Worm (Caenorhabditis elegans) whole organism, L1 larva: ENCODE data around the gene F43C11.6.

ENCODE experiments used
- aha-1 ChIP-seq: fragments of 150-350 bp; optimal IDR thresholded peaks from 2 replicates; lab custom pipeline; 2014; ENCODE audit warnings: missing biosample characterization, missing genetic modification characterization
- hlh-4 ChIP-seq: sonication (generic microtip); optimal IDR thresholded peaks from 2 replicates; lab custom pipeline; 2016; ENCODE audit warnings: mild to moderate bottlenecking, missing genetic modification characterization, missing compliant biosample characterization
- lin-13 ChIP-seq: fragments of 150-350 bp; optimal IDR thresholded peaks from 2 replicates; lab custom pipeline; 2014; ENCODE audit warnings: missing biosample characterization, missing genetic modification reagents, missing genetic modification characterization
- nhr-20 ChIP-seq: sonication (generic microtip); optimal IDR thresholded peaks from 2 replicates; lab custom pipeline; 2016; ENCODE audit warnings: mild to moderate bottlenecking, missing genetic modification characterization, missing compliant biosample characterization
- vab-15 ChIP-seq: sonication (generic microtip); optimal IDR thresholded peaks from 2 replicates; lab custom pipeline; 2017; ENCODE audit warnings: missing genotype, mild to moderate bottlenecking, missing genetic modification characterization, missing compliant biosample characterization
- zip-4 ChIP-seq: fragments of 200-800 bp; sonication (Bioruptor generic); optimal IDR thresholded peaks from 2 replicates; lab custom pipeline; 2018; ENCODE audit warnings: mild to moderate bottlenecking, missing genetic modification characterization, moderate library complexity, missing compliant biosample characterization

DNA sequence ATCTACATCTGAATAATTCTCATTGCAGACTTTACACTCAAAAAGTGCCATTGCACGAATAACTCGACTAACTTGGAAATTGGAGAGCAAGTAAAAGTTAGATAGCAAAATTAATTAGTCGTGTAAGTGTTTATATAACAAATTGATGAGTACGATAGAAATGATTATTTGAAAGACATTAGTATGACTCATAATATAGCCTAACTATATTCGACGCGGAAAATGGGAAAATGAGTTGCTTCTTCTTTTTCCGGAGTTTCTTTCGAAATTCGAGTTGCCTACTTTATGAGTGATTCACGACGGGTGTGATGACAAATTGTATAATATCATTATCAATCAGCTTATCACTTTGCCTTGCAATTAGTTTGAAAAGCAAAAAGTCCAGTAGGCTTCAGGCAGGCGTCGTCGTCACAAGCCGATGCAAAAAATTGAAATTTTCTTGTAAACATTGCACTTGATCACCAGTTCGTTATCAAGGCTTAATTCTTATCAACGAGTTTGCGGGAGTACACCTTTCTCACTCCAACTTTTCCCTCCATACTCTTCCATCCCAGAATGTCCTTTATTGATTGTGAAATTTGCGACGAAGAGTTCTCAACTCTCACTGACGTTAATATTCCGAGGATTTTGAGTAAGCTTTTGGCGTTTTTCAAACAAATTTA, 19.2 kb upstream of the F43C11.6 start, which contains the start of the genes ZK1240.6 and ZK1240.2:
- no peak for TF ChIP-seq vab-15
- no peak for TF ChIP-seq lin-13 (GFP tag; lab: Kevin White, UChicago)
- no peak for TF ChIP-seq nhr-20
- no peak for TF ChIP-seq hlh-4 (tag; lab: Kevin White, UChicago)
- no peak for TF ChIP-seq aha-1 (tag; lab: Kevin White, UChicago)
- no peak for TF ChIP-seq zip-4 (GFP tag; lab: Kevin White, UChicago)
